ENCODE assay signal across 8 worm cellular contexts in the genomic region with DNA sequence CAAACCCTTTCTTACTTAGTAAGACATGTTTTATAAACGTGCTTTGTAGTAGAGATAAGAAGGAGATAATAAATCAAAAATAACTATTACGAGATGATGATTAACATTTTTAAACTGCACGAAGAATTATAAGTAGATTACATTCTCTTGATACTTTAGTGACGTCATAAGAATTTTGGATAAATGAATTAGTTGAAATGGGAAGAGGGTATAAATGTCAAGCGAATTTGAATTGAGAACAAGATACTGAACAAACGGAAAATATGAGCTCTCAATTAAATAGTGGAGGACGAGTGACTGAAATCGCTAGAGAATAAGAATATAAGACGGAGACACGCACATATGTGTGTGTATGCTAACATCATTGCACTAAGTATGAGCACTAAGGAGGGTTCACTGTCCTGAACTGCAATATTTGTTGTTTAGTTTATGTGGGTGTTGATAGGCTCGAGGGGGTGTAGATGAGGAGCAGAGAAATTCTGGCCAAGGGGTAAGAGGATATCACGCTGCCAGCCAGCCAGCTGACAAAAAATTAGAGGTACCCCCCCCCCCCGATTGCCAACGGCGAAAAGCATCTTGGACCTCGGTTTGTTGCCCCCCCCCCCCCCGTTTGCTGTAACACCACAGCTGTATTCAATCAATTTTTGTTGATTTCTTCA.
TF ChIP-seq lines count a peak whose summit lies in the region.

No protein-coding gene starts in this region.

TF ChIP-seq in whole organism, L1 larva, 84 proteins besides CTCF, POLR2A, EP300 and RAD21 (continues in another document):
- TF ChIP-seq nhr-76 (tag; optimal IDR thresholded peaks at IDR 0.05; lab: Kevin White, UChicago): no peak
- TF ChIP-seq elt-3 (tag; optimal IDR thresholded peaks at IDR 0.05; lab: Kevin White, UChicago): peak in 2 of 6 experiments; percentile 16 to 51
- TF ChIP-seq lin-14 (GFP tag; optimal IDR thresholded peaks at IDR 0.05; lab: Kevin White, UChicago): peak; percentile 68
- TF ChIP-seq snpc-4 (tag; optimal IDR thresholded peaks at IDR 0.05; lab: Kevin White, UChicago): no peak
- peak; percentile 11 for TF ChIP-seq fkh-4 (tag; optimal IDR thresholded peaks at IDR 0.05; lab: Kevin White, UChicago; ENCODE audit: borderline replicate concordance)
- peak; percentile 55 for TF ChIP-seq dsc-1 (tag; optimal IDR thresholded peaks at IDR 0.05; lab: Kevin White, UChicago)
- peak; percentile 11 for TF ChIP-seq nhr-90 (tag; optimal IDR thresholded peaks at IDR 0.05; lab: Kevin White, UChicago; ENCODE audit: poor library complexity)
- TF ChIP-seq zag-1 (tag; optimal IDR thresholded peaks at IDR 0.05; lab: Kevin White, UChicago): peak; percentile 9
- TF ChIP-seq grh-1 (GFP tag; IDR thresholded peaks at IDR 0.05; lab: Robert Waterston, UW): no peak
- no peak for TF ChIP-seq tbx-2 (tag; optimal IDR thresholded peaks at IDR 0.05; lab: Kevin White, UChicago)

TF ChIP-seq in whole organism, L2 larva, 48 proteins besides CTCF, POLR2A, EP300 and RAD21 (continues in another document):
- TF ChIP-seq ztf-1 (GFP tag; conservative IDR thresholded peaks at IDR 0.05; lab: Robert Waterston, UW) (no peak), nhr-23 (tag; optimal IDR thresholded peaks at IDR 0.05; lab: Kevin White, UChicago) (no peak), lin-13 (GFP tag; optimal IDR thresholded peaks at IDR 0.05; lab: Kevin White, UChicago) (no peak), ztf-4 (tag; optimal IDR thresholded peaks at IDR 0.05; lab: Kevin White, UChicago) (peak; percentile 44), unc-55 (GFP tag; optimal IDR thresholded peaks at IDR 0.05; lab: Kevin White, UChicago) (no peak), sem-4 (tag; optimal IDR thresholded peaks at IDR 0.05; lab: Kevin White, UChicago) (no peak), dmd-4 (tag; optimal IDR thresholded peaks at IDR 0.05; lab: Kevin White, UChicago) (no peak), nhr-129 (tag; optimal IDR thresholded peaks at IDR 0.05; lab: Kevin White, UChicago) (no peak), mbf-1 (tag; optimal IDR thresholded peaks at IDR 0.05; lab: Kevin White, UChicago) (no peak), nhr-237 (tag; optimal IDR thresholded peaks at IDR 0.05; lab: Kevin White, UChicago) (no peak), skn-1 (tag; optimal IDR thresholded peaks at IDR 0.05; lab: Kevin White, UChicago) (no peak)

TF ChIP-seq in whole organism, L3 larva, 47 proteins besides CTCF, POLR2A, EP300 and RAD21:
- TF ChIP-seq ama-1 (optimal IDR thresholded peaks at IDR 0.05; lab: Kevin White, UChicago) (peak; percentile 10), fkh-2 (tag; optimal IDR thresholded peaks at IDR 0.05; lab: Kevin White, UChicago) (no peak), egl-5 (tag; optimal IDR thresholded peaks at IDR 0.05; lab: Kevin White, UChicago) (no peak), lsy-12 (tag; optimal IDR thresholded peaks at IDR 0.05; lab: Kevin White, UChicago) (peak; percentile 31), egl-27 (tag; optimal IDR thresholded peaks at IDR 0.05; lab: Kevin White, UChicago) (no peak), pha-4 (tag; optimal IDR thresholded peaks at IDR 0.05; lab: Kevin White, UChicago) (no peak), sea-2 (GFP tag; optimal IDR thresholded peaks at IDR 0.05; lab: Kevin White, UChicago) (no peak)

TF ChIP-seq in whole organism, L4 larva, 104 proteins besides CTCF, POLR2A, EP300 and RAD21 (continues in another document):
- TF ChIP-seq aly-2 (tag; optimal IDR thresholded peaks at IDR 0.05; lab: Kevin White, UChicago): no peak
- no peak for TF ChIP-seq zfp-3 (GFP tag; conservative IDR thresholded peaks at IDR 0.05; lab: Robert Waterston, UW)
- peak; percentile 78 for TF ChIP-seq set-16 (GFP tag; IDR thresholded peaks at IDR 0.05; lab: Robert Waterston, UW)
- TF ChIP-seq fkh-10 (GFP tag; optimal IDR thresholded peaks at IDR 0.05; lab: Kevin White, UChicago): no peak
- TF ChIP-seq snpc-1.2 (GFP tag; IDR thresholded peaks at IDR 0.05; lab: Robert Waterston, UW): no peak
- no peak for TF ChIP-seq nhr-10 (tag; optimal IDR thresholded peaks at IDR 0.05; lab: Kevin White, UChicago)
- peak in 1 of 2 experiments; percentile 74 for TF ChIP-seq unc-62 (GFP tag; optimal IDR thresholded peaks at IDR 0.05 in 1 of 2; lab: Kevin White, UChicago)
- TF ChIP-seq unc-62 (tag; optimal IDR thresholded peaks at IDR 0.05; lab: Kevin White, UChicago): no peak
- no peak for TF ChIP-seq F44E2.7 (GFP tag; IDR thresholded peaks at IDR 0.05; lab: Robert Waterston, UW)
- TF ChIP-seq daf-12 (tag; optimal IDR thresholded peaks at IDR 0.05; lab: Kevin White, UChicago): no peak
- no peak for TF ChIP-seq zip-11 (GFP tag; IDR thresholded peaks at IDR 0.05; lab: Robert Waterston, UW)
- TF ChIP-seq spr-3 (GFP tag; optimal IDR thresholded peaks at IDR 0.05; lab: Kevin White, UChicago): no peak

TF ChIP-seq in whole organism, early embryonic, 17 proteins besides CTCF, POLR2A, EP300 and RAD21:
- no peak for TF ChIP-seq B0310.2 (tag; optimal IDR thresholded peaks at IDR 0.05; lab: Kevin White, UChicago)
- TF ChIP-seq hmg-4 (GFP tag; optimal IDR thresholded peaks at IDR 0.05; lab: Kevin White, UChicago): peak; percentile 56
- TF ChIP-seq aly-1 (tag; optimal IDR thresholded peaks at IDR 0.05; lab: Kevin White, UChicago): no peak
- no peak for TF ChIP-seq ceh-36 (tag; optimal IDR thresholded peaks at IDR 0.05; lab: Kevin White, UChicago)
- TF ChIP-seq tbx-11 (GFP tag; IDR thresholded peaks at IDR 0.05; lab: Robert Waterston, UW): no peak
TF ChIP-seq in whole organism, early embryonic: peak in this region for 1.

TF ChIP-seq in whole organism, late embryonic, 69 proteins besides CTCF, POLR2A, EP300 and RAD21:
- TF ChIP-seq pat-9 (tag; optimal IDR thresholded peaks at IDR 0.05; lab: Kevin White, UChicago) (peak; percentile 34), syd-9 (tag; optimal IDR thresholded peaks at IDR 0.05; lab: Kevin White, UChicago) (no peak), mec-3 (tag; optimal IDR thresholded peaks at IDR 0.05; lab: Kevin White, UChicago; ENCODE audit: borderline replicate concordance) (no peak), ceh-18 (tag; optimal IDR thresholded peaks at IDR 0.05; lab: Kevin White, UChicago) (no peak), ref-2 (tag; optimal IDR thresholded peaks at IDR 0.05; lab: Kevin White, UChicago) (no peak), pag-3 (tag; optimal IDR thresholded peaks at IDR 0.05; lab: Kevin White, UChicago; ENCODE audit: borderline replicate concordance) (no peak)

TF ChIP-seq in whole organism, mixed stage, embryonic, 35 proteins besides CTCF, POLR2A, EP300 and RAD21:
- TF ChIP-seq sem-2 (GFP tag; optimal IDR thresholded peaks at IDR 0.05; lab: Kevin White, UChicago) (no peak), zip-8 (tag; optimal IDR thresholded peaks at IDR 0.05; lab: Kevin White, UChicago) (peak; percentile 56), sptf-1 (tag; optimal IDR thresholded peaks at IDR 0.05; lab: Kevin White, UChicago) (peak; percentile 60), mls-2 (tag; optimal IDR thresholded peaks at IDR 0.05; lab: Kevin White, UChicago) (peak; percentile 5), tbx-8 (GFP tag; optimal IDR thresholded peaks at IDR 0.05; lab: Kevin White, UChicago) (no peak), M03D4.4 (tag; optimal IDR thresholded peaks at IDR 0.05; lab: Kevin White, UChicago) (peak; percentile 65), unc-120 (tag; optimal IDR thresholded peaks at IDR 0.05; lab: Kevin White, UChicago; ENCODE audit: poor library complexity, severe bottlenecking) (peak; percentile 45), ces-1 (GFP tag; optimal IDR thresholded peaks at IDR 0.05; lab: Kevin White, UChicago) (peak; percentile 36), ceh-39 (tag; optimal IDR thresholded peaks at IDR 0.05; lab: Kevin White, UChicago) (no peak), bed-3 (GFP tag; optimal IDR thresholded peaks at IDR 0.05; lab: Kevin White, UChicago) (no peak)

TF ChIP-seq in whole organism, young adult, 124 proteins besides CTCF, POLR2A, EP300 and RAD21 (continues in another document):
- TF ChIP-seq K12H6.12 (tag; optimal IDR thresholded peaks at IDR 0.05; lab: Kevin White, UChicago): no peak
- no peak for TF ChIP-seq Y95B8A.8 (GFP tag; IDR thresholded peaks at IDR 0.05; lab: Robert Waterston, UW)
- no peak for TF ChIP-seq F49E8.2 (tag; optimal IDR thresholded peaks at IDR 0.05; lab: Kevin White, UChicago; ENCODE audit: insufficient read depth)
- TF ChIP-seq zfh-2 (GFP tag; conservative IDR thresholded peaks at IDR 0.05; lab: Robert Waterston, UW): peak; percentile 89
- TF ChIP-seq lag-1 (GFP tag; IDR thresholded peaks at IDR 0.05; lab: Robert Waterston, UW): no peak
- TF ChIP-seq C06A6.2 (GFP tag; conservative IDR thresholded peaks at IDR 0.05; lab: Robert Waterston, UW): no peak
- TF ChIP-seq B0035.1 (tag; optimal IDR thresholded peaks at IDR 0.05; lab: Kevin White, UChicago): no peak
- TF ChIP-seq rpc-1 (optimal IDR thresholded peaks at IDR 0.05; lab: Kevin White, UChicago): no peak
- no peak for TF ChIP-seq rpc-1 (tag; optimal IDR thresholded peaks at IDR 0.05; lab: Kevin White, UChicago)
- no peak for TF ChIP-seq Y56A3A.18 (GFP tag; IDR thresholded peaks at IDR 0.05; lab: Robert Waterston, UW)
- no peak for TF ChIP-seq somi-1 (GFP tag; optimal IDR thresholded peaks at IDR 0.05; lab: Kevin White, UChicago)
- no peak for TF ChIP-seq rec-8 (tag; optimal IDR thresholded peaks at IDR 0.05; lab: Kevin White, UChicago)
- no peak for TF ChIP-seq snpc-3.4 (tag; optimal IDR thresholded peaks at IDR 0.05; lab: Kevin White, UChicago)
- no peak for TF ChIP-seq cebp-1 (GFP tag; IDR thresholded peaks at IDR 0.05; lab: Robert Waterston, UW)
- TF ChIP-seq cebp-1 (tag; optimal IDR thresholded peaks at IDR 0.05; lab: Kevin White, UChicago): peak; percentile 25
- no peak for TF ChIP-seq sdz-38 (tag; optimal IDR thresholded peaks at IDR 0.05; lab: Kevin White, UChicago)
- no peak for TF ChIP-seq dpff-1 (tag; optimal IDR thresholded peaks at IDR 0.05; lab: Kevin White, UChicago)
- TF ChIP-seq lir-1 (GFP tag; conservative IDR thresholded peaks at IDR 0.05; lab: Robert Waterston, UW): no peak
- TF ChIP-seq nhr-120 (GFP tag; IDR thresholded peaks at IDR 0.05; lab: Robert Waterston, UW): no peak
- TF ChIP-seq atf-7 (tag; optimal IDR thresholded peaks at IDR 0.05; lab: Kevin White, UChicago): no peak
- no peak for TF ChIP-seq madf-8 (GFP tag; conservative IDR thresholded peaks at IDR 0.05; lab: Robert Waterston, UW)
- TF ChIP-seq ztf-6 (GFP tag; IDR thresholded peaks at IDR 0.05; lab: Robert Waterston, UW): no peak
- no peak for TF ChIP-seq nfya-2 (GFP tag; IDR thresholded peaks at IDR 0.05; lab: Robert Waterston, UW)
- no peak for TF ChIP-seq lsl-1 (GFP tag; optimal IDR thresholded peaks at IDR 0.05; lab: Kevin White, UChicago)
- TF ChIP-seq ZK185.1 (tag; optimal IDR thresholded peaks at IDR 0.05; lab: Kevin White, UChicago; ENCODE audit: poor library complexity, severe bottlenecking): no peak
- TF ChIP-seq lin-40 (tag; optimal IDR thresholded peaks at IDR 0.05; lab: Kevin White, UChicago): no peak
- no peak for TF ChIP-seq dpl-1 (GFP tag; optimal IDR thresholded peaks at IDR 0.05; lab: Kevin White, UChicago)
- no peak for TF ChIP-seq aptf-3 (GFP tag; IDR thresholded peaks at IDR 0.05; lab: Robert Waterston, UW)
- TF ChIP-seq Y53F4B.3 (GFP tag; IDR thresholded peaks at IDR 0.05; lab: Robert Waterston, UW): no peak
- TF ChIP-seq F52B5.7 (tag; optimal IDR thresholded peaks at IDR 0.05; lab: Kevin White, UChicago): no peak
